Fruit fly (Drosophila melanogaster) whole organism, wandering third instar larva: ENCODE data around the gene CG10616.

ENCODE experiments used
- Abd-B ChIP-seq: fragments of >200 bp; optimal IDR thresholded peaks from 2 replicates; lab custom pipeline; 2017; ENCODE audit warnings: missing biosample characterization, missing genetic modification characterization
- CG9705 ChIP-seq: fragments of 200-800 bp; sonication (Bioruptor generic); optimal IDR thresholded peaks from 2 replicates; lab custom pipeline; 2018; ENCODE audit warnings: missing biosample characterization, mild to moderate bottlenecking, missing genetic modification characterization
- Dfd ChIP-seq: fragments of >200 bp; optimal IDR thresholded peaks from 2 replicates; lab custom pipeline; 2017; ENCODE audit warnings: missing biosample characterization, missing genetic modification characterization
- Dif ChIP-seq: fragments of 200-275, 200-300 bp; sonication (Bioruptor generic); optimal IDR thresholded peaks from 2 replicates; lab custom pipeline; 2018; ENCODE audit warnings: missing biosample characterization, missing genetic modification characterization; ENCODE audit not compliant: partially characterized antibody
- GATAd ChIP-seq: sonication (Bioruptor generic); optimal IDR thresholded peaks from 2 replicates; lab custom pipeline; 2016; ENCODE audit warnings: missing biosample characterization, missing genetic modification characterization
- HLH106 ChIP-seq: fragments of 200-800 bp; optimal IDR thresholded peaks from 3 replicates; lab custom pipeline; 2019; ENCODE audit warnings: missing biosample characterization, mild to moderate bottlenecking, missing genetic modification characterization, moderate library complexity
- Hnf4 ChIP-seq: fragments of 200-800 bp; sonication (Bioruptor generic); optimal IDR thresholded peaks from 2 replicates; lab custom pipeline; 2016; ENCODE audit warnings: missing biosample characterization, mild to moderate bottlenecking, missing genetic modification characterization
- Hr78 ChIP-seq: fragments of >200 bp; optimal IDR thresholded peaks from 2 replicates; lab custom pipeline; 2017; ENCODE audit warnings: missing biosample characterization, missing genetic modification characterization
- Hr83 ChIP-seq: fragments of 200-300 bp; sonication (Bioruptor generic); optimal IDR thresholded peaks from 2 replicates; lab custom pipeline; 2016; ENCODE audit warnings: missing biosample characterization, mild to moderate bottlenecking, missing genetic modification characterization, moderate library complexity; ENCODE audit not compliant: poor library complexity, severe bottlenecking
- Jra ChIP-seq: sonication (Bioruptor generic); optimal IDR thresholded peaks from 2 replicates; lab custom pipeline; 2016; ENCODE audit warnings: missing biosample characterization, missing genetic modification characterization
- Myc ChIP-seq: fragments of >200 bp; optimal IDR thresholded peaks from 2 replicates; lab custom pipeline; 2017
- N ChIP-seq: fragments of >200 bp; optimal IDR thresholded peaks from 2 replicates; lab custom pipeline; 2018; ENCODE audit warnings: missing biosample characterization, missing external identifiers, missing genetic modification characterization
- OdsH ChIP-seq: fragments of 200-800 bp; sonication (Bioruptor generic); optimal IDR thresholded peaks from 2 replicates; lab custom pipeline; 2016; ENCODE audit warnings: missing biosample characterization, mild to moderate bottlenecking, missing genetic modification characterization
- Rel ChIP-seq, 2 experiments: fragments of 200-800 bp; sonication (Bioruptor generic) in 1 of 2; optimal IDR thresholded peaks; 2 replicates in 1 of 2; 3 replicates in 1 of 2; lab custom pipeline; 2016 to 2019; ENCODE audit warnings: mild to moderate bottlenecking in 2 of 2, missing biosample characterization in 2 of 2, missing genetic modification characterization in 2 of 2, moderate library complexity in 1 of 2
- Sp1 ChIP-seq: fragments of 200-800 bp; sonication (Bioruptor generic); optimal IDR thresholded peaks from 3 replicates; lab custom pipeline; 2019; ENCODE audit warnings: missing biosample characterization, mild to moderate bottlenecking, missing genetic modification characterization, moderate library complexity
- Vsx2 ChIP-seq: fragments of 200-300, 225-300 bp; sonication (Bioruptor generic); optimal IDR thresholded peaks from 2 replicates; lab custom pipeline; 2018; ENCODE audit warnings: missing biosample characterization, missing genetic modification characterization; ENCODE audit not compliant: partially characterized antibody
- br ChIP-seq: fragments of 200-800 bp; sonication (Bioruptor generic); optimal IDR thresholded peaks from 2 replicates; lab custom pipeline; 2016; ENCODE audit warnings: missing biosample characterization, missing genetic modification characterization
- brk ChIP-seq: fragments of 200-800 bp; sonication (Bioruptor generic); optimal IDR thresholded peaks from 2 replicates; lab custom pipeline; 2016; ENCODE audit warnings: missing biosample characterization, mild to moderate bottlenecking, missing genetic modification characterization
- dl ChIP-seq, 2 experiments: fragments of 175-275, 200-275 bp in 1 of 2; fragments of 200-275 bp in 1 of 2; sonication (Bioruptor generic); optimal IDR thresholded peaks; lab custom pipeline; 2018; ENCODE audit warnings: mild to moderate bottlenecking in 2 of 2, missing biosample characterization in 2 of 2, missing genetic modification characterization in 2 of 2, moderate library complexity in 2 of 2; ENCODE audit not compliant: partially characterized antibody in 2 of 2, insufficient read depth in 1 of 2
- dmrt93B ChIP-seq: fragments of 200-800 bp; sonication (Bioruptor generic); optimal IDR thresholded peaks from 2 replicates; lab custom pipeline; 2018; ENCODE audit warnings: missing biosample characterization, mild to moderate bottlenecking, missing genetic modification characterization
- dsf ChIP-seq: sonication (Bioruptor generic); optimal IDR thresholded peaks from 2 replicates; lab custom pipeline; 2016; ENCODE audit warnings: missing biosample characterization, missing genetic modification characterization, borderline replicate concordance
- ey ChIP-seq: fragments of 200-800 bp; sonication (Bioruptor generic); optimal IDR thresholded peaks from 2 replicates; lab custom pipeline; 2016; ENCODE audit warnings: missing biosample characterization, missing genetic modification characterization
- foxo ChIP-seq, 2 experiments: fragments of 200-800 bp; sonication (Bioruptor generic); optimal IDR thresholded peaks; 2 replicates in 1 of 2; 3 replicates in 1 of 2; lab custom pipeline; 2016 to 2017; ENCODE audit warnings: missing biosample characterization in 2 of 2, missing genetic modification characterization in 2 of 2
- fru ChIP-seq: fragments of 200-800 bp; sonication (Bioruptor generic); optimal IDR thresholded peaks from 3 replicates; lab custom pipeline; 2016; ENCODE audit warnings: missing biosample characterization, mild to moderate bottlenecking, missing genetic modification characterization
- h ChIP-seq: fragments of 200-800 bp; sonication (Bioruptor generic); optimal IDR thresholded peaks from 3 replicates; lab custom pipeline; 2016; ENCODE audit warnings: missing biosample characterization, mild to moderate bottlenecking, missing genetic modification characterization
- jim ChIP-seq: fragments of 175-275, 200-325 bp; sonication (Bioruptor generic); optimal IDR thresholded peaks from 2 replicates; lab custom pipeline; 2016; ENCODE audit warnings: missing biosample characterization, mild to moderate bottlenecking, missing genetic modification characterization
- lola ChIP-seq: fragments of >200 bp; optimal IDR thresholded peaks from 2 replicates; lab custom pipeline; 2017; ENCODE audit warnings: missing biosample characterization, missing genetic modification characterization
- pan ChIP-seq: fragments of >200 bp; optimal IDR thresholded peaks from 2 replicates; lab custom pipeline; 2017
- psq ChIP-seq: fragments of 200-800 bp; sonication (Bioruptor generic); optimal IDR thresholded peaks from 3 replicates; lab custom pipeline; 2017; ENCODE audit warnings: missing biosample characterization, mild to moderate bottlenecking, missing genetic modification characterization, moderate library complexity
- rgr ChIP-seq: fragments of 200-800 bp; sonication (Bioruptor generic); optimal IDR thresholded peaks from 3 replicates; lab custom pipeline; 2016; ENCODE audit warnings: missing biosample characterization, mild to moderate bottlenecking, missing genetic modification characterization
- usp ChIP-seq: fragments of >200 bp; optimal IDR thresholded peaks from 2 replicates; lab custom pipeline; 2017; ENCODE audit warnings: missing biosample characterization, missing genetic modification characterization
- woc ChIP-seq: sonication (Bioruptor generic); optimal IDR thresholded peaks from 2 replicates; lab custom pipeline; 2016; ENCODE audit warnings: missing biosample characterization, mild to moderate bottlenecking, missing genetic modification characterization

Gene CG10616

DNA sequence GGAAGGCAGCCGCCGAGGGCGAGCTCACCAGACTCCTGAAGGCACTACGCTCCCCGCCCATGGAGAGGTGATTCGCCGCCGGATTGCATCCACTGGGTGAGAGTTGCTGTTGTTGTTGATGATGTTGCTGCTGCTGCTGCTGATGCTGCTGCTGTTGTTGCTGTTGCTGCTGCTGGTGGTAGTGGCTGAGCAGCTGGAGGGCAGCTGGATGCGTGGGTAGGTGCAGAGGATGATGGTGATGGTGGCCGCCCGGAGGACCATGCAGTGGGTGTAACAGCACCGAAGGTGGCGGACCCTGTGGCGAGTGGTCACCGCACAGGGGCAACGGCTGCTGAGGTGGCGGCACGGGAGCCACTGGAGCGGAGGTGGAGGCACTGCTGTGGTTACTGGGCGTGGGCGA lies 7.9 kb upstream of the CG10616 start:
- TF ChIP-seq OdsH (GFP tag; lab: Kevin White, UChicago), result no peak
- TF ChIP-seq Dfd (GFP tag; lab: Kevin White, UChicago), result peak; percentile 73
- no peak for TF ChIP-seq woc (GFP tag; lab: Kevin White, UChicago)

dm6 chr3L:12465229-12465628 lies 6.3 kb upstream of the CG10616 start:
- TF ChIP-seq fru (peak; percentile 32), HLH106 (peak; percentile 49), Hnf4 (no peak)

dm6 chr3L:12468016-12468415 lies 3.5 kb upstream of the CG10616 start, which contains the start of gene eyg:
Gene eyg, minus strand, starts transcription at chr3L:12468021.
- TF ChIP-seq Dif (GFP tag; lab: Kevin White, UChicago) (peak; percentile 66), dl (GFP tag; optimal IDR thresholded peaks at IDR 0.05; lab: Kevin White, UChicago; ENCODE audit: insufficient read depth in 1 of 2, partially characterized antibody in 2 of 2) (peak in 1 of 2 experiments; percentile 57), lola (GFP tag; lab: Kevin White, UChicago) (no peak), foxo (GFP tag; optimal IDR thresholded peaks at IDR 0.05; lab: Kevin White, UChicago) (no peak), brk (peak; percentile 15), Rel (GFP tag; optimal IDR thresholded peaks at IDR 0.05; lab: Kevin White, UChicago) (no peak), Rel (tag; optimal IDR thresholded peaks at IDR 0.05; lab: Kevin White, UChicago) (peak; percentile 24), Myc (lab: Kevin White, UChicago) (no peak), Vsx2 (GFP tag; lab: Kevin White, UChicago) (peak; percentile 95), fru (peak; percentile 1), psq (GFP tag; lab: Kevin White, UChicago) (peak; percentile 84), pan (lab: Kevin White, UChicago) (no peak), h (GFP tag; lab: Kevin White, UChicago) (peak; percentile 46), Hr83 (GFP tag; lab: Kevin White, UChicago) (peak; percentile 57), Hnf4 (peak; percentile 23), br (GFP tag; lab: Kevin White, UChicago) (peak; percentile 6)

dm6 chr3L:12469684-12470083 lies 1.8 kb upstream of the CG10616 start, which contains the start of gene CG32102:
Gene CG32102, minus strand, starts transcription at chr3L:12469784.
- no peak for TF ChIP-seq fru
- TF ChIP-seq Hr78 (GFP tag; lab: Kevin White, UChicago), result no peak
- no peak for TF ChIP-seq GATAd (GFP tag; lab: Kevin White, UChicago)
- no peak for TF ChIP-seq CG9705 (GFP tag; lab: Kevin White, UChicago)
- no peak for TF ChIP-seq Vsx2 (GFP tag; lab: Kevin White, UChicago)
- TF ChIP-seq Sp1 (GFP tag; lab: Kevin White, UChicago), result no peak
- no peak for TF ChIP-seq rgr
- no peak for TF ChIP-seq dmrt93B (GFP tag; lab: Kevin White, UChicago)
- TF ChIP-seq usp (GFP tag; lab: Kevin White, UChicago), result no peak
- TF ChIP-seq, all 38 proteins: peak for 0

DNA sequence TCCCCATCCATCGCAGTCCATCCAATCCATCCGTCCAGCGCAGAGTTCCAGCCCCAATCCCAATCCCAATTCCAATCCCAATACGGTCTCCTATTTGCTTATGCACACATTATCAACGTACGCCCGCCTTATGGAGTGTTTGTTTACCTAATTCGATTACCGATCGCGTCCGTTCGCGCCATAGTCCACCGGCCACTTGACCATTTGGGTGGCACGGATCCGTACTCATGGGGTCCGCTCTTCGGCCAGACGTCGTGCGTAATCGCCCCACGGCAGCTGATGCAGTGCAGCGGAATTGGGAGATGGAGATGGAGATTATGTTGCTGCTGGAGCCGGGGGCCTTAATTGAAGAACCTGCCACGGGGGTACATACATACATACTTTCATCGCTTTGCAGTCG lies 1.0 kb upstream of the CG10616 start:
- TF ChIP-seq Jra (GFP tag; lab: Kevin White, UChicago), result no peak
- no peak for TF ChIP-seq Abd-B (GFP tag; lab: Kevin White, UChicago)
- TF ChIP-seq dl (GFP tag; optimal IDR thresholded peaks at IDR 0.05; lab: Kevin White, UChicago; ENCODE audit: insufficient read depth in 1 of 2, partially characterized antibody in 2 of 2), result no peak
- TF ChIP-seq Dif (GFP tag; lab: Kevin White, UChicago), result no peak
- no peak for TF ChIP-seq br (GFP tag; lab: Kevin White, UChicago)
- TF ChIP-seq N, result no peak
- no peak for TF ChIP-seq Vsx2 (GFP tag; lab: Kevin White, UChicago)
- TF ChIP-seq dsf (GFP tag; lab: Kevin White, UChicago), result no peak
- TF ChIP-seq OdsH (GFP tag; lab: Kevin White, UChicago), result no peak
- no peak for TF ChIP-seq foxo (GFP tag; optimal IDR thresholded peaks at IDR 0.05; lab: Kevin White, UChicago)
- TF ChIP-seq ey (GFP tag; lab: Kevin White, UChicago), result no peak
- no peak for TF ChIP-seq jim (GFP tag; lab: Kevin White, UChicago)
- no peak for TF ChIP-seq woc (GFP tag; lab: Kevin White, UChicago)
- no peak for TF ChIP-seq h (GFP tag; lab: Kevin White, UChicago)
- TF ChIP-seq Dfd (GFP tag; lab: Kevin White, UChicago), result no peak
- no peak for TF ChIP-seq Hr83 (GFP tag; lab: Kevin White, UChicago)
- no peak for TF ChIP-seq Rel (GFP tag; optimal IDR thresholded peaks at IDR 0.05; lab: Kevin White, UChicago)
- no peak for TF ChIP-seq Rel (tag; optimal IDR thresholded peaks at IDR 0.05; lab: Kevin White, UChicago)
